Worm (Caenorhabditis elegans): Measurements from ENCODE around the gene gst-41.

DNA sequence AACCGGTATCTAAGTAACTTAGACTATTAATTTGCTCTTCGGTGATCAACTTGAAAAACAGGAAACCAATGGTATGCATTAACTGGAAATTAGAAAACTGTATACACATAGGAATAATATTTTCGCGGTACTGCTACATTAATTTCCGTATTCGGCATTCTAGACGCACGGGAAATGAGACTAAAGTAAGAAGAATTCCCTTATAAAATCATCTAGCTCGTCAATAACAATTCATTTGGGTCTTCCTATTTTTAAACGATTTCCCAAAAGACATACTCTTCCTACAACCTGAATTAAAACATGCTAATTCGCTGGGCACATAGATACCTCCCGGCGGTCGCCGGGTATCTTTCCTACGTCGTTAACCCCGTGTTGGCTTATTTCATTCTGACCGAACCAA is 3.3 kb upstream of the gst-41 start, which contains the start of gene srj-13:
- no peak for TF ChIP-seq nhr-120 (GFP tag; IDR thresholded peaks at IDR 0.05)
- TF ChIP-seq tlf-1 (GFP tag; optimal IDR thresholded peaks at IDR 0.05) = no peak
- no peak for TF ChIP-seq zim-3 (tag; optimal IDR thresholded peaks at IDR 0.05)
- no peak for TF ChIP-seq ztf-18 (tag; optimal IDR thresholded peaks at IDR 0.05)
- no peak for TF ChIP-seq efl-1 (GFP tag; optimal IDR thresholded peaks at IDR 0.05)
- TF ChIP-seq F57C9.4 (tag; optimal IDR thresholded peaks at IDR 0.05) = no peak
- TF ChIP-seq pbrm-1 (GFP tag; IDR thresholded peaks at IDR 0.05) = no peak
- no peak for TF ChIP-seq chd-7 (tag; optimal IDR thresholded peaks at IDR 0.05)
